Worm (Caenorhabditis elegans) whole organism, midembryonic: ENCODE measurements around the gene taco-1.

Experiments used
- T22C8.4 ChIP-seq: fragments of 200-800 bp; sonication (Bioruptor generic); IDR thresholded peaks from 2 replicates; pipeline ENCODE4 v1.3.6; 2022; ENCODE audit warnings: missing genetic modification characterization, missing compliant biosample characterization
- cog-1 ChIP-seq: sonication (generic microtip); optimal IDR thresholded peaks from 2 replicates; lab custom pipeline; 2016; ENCODE audit warnings: missing genetic modification characterization, missing compliant biosample characterization
- klf-2 ChIP-seq: fragments of 200-800 bp; sonication (Bioruptor generic); conservative IDR thresholded peaks from 2 replicates; pipeline ENCODE4 v1.3.6; 2022; ENCODE audit warnings: missing genetic modification reagents, missing genetic modification characterization, missing compliant biosample characterization
- med-1 ChIP-seq: sonication (generic microtip); optimal IDR thresholded peaks from 2 replicates; lab custom pipeline; 2017; ENCODE audit warnings: missing genetic modification characterization, mild to moderate bottlenecking, missing compliant biosample characterization, antibody characterized with exemption, missing genetic modification reagents; ENCODE audit not compliant: insufficient read depth
- ref-1 ChIP-seq: fragments of 200-800 bp; sonication (Bioruptor generic); conservative IDR thresholded peaks from 2 replicates; pipeline ENCODE4 v1.3.6; 2022; ENCODE audit warnings: missing genetic modification reagents, missing genetic modification characterization, missing compliant biosample characterization

ce11 chrIII:254235-254634, 29.7 kb upstream of the taco-1 start, which contains the start of gene Y50D7A.3:
- no peak for TF ChIP-seq med-1 (GFP tag; lab: Kevin White, UChicago)
- TF ChIP-seq T22C8.4 (GFP tag; lab: Robert Waterston, UW) = no peak
- no peak for TF ChIP-seq klf-2 (GFP tag; lab: Robert Waterston, UW)
- no peak for TF ChIP-seq cog-1 (tag; lab: Kevin White, UChicago)
- no peak for TF ChIP-seq ref-1 (GFP tag; lab: Robert Waterston, UW)
